Worm (Caenorhabditis elegans) whole organism, L2 larva: ENCODE results near the gene C05D11.8.

ENCODE experiments used
- C34F6.9 ChIP-seq: fragments of 150-350 bp; optimal IDR thresholded peaks from 2 replicates; lab custom pipeline; 2014; ENCODE audit warnings: missing biosample characterization, missing genetic modification characterization
- ZK546.5 ChIP-seq: sonication (generic microtip); optimal IDR thresholded peaks from 2 replicates; lab custom pipeline; 2017; ENCODE audit warnings: missing biosample characterization, missing genetic modification characterization
- aly-2 ChIP-seq: fragments of 150-350 bp; optimal IDR thresholded peaks from 2 replicates; lab custom pipeline; 2014; ENCODE audit warnings: missing biosample characterization, missing genetic modification characterization
- blmp-1 ChIP-seq: sonication (generic microtip); optimal IDR thresholded peaks from 2 replicates; lab custom pipeline; 2017; ENCODE audit warnings: missing genetic modification characterization, mild to moderate bottlenecking, missing compliant biosample characterization, antibody characterized with exemption, moderate library complexity; ENCODE audit not compliant: insufficient read depth
- ceh-16 ChIP-seq: fragments of 150-350 bp; optimal IDR thresholded peaks from 2 replicates; lab custom pipeline; 2014; ENCODE audit warnings: missing biosample characterization, missing genetic modification characterization
- crh-2 ChIP-seq: sonication (generic microtip); optimal IDR thresholded peaks from 2 replicates; lab custom pipeline; 2017; ENCODE audit warnings: missing biosample characterization, missing genetic modification characterization
- egl-27 ChIP-seq: sonication (generic microtip); optimal IDR thresholded peaks from 3 replicates; lab custom pipeline; 2017; ENCODE audit warnings: missing biosample characterization, missing genetic modification reagents, missing genetic modification characterization
- elt-1 ChIP-seq: fragments of 150-350 bp; optimal IDR thresholded peaks from 2 replicates; lab custom pipeline; 2014; ENCODE audit warnings: missing biosample characterization, missing genetic modification characterization
- elt-3 ChIP-seq: sonication (generic microtip); optimal IDR thresholded peaks from 2 replicates; lab custom pipeline; 2017; ENCODE audit warnings: missing biosample characterization, missing genetic modification characterization
- fos-1 ChIP-seq: fragments of 150-350 bp; optimal IDR thresholded peaks from 2 replicates; lab custom pipeline; 2014; ENCODE audit warnings: missing biosample characterization, missing genetic modification characterization
- gmeb-1 ChIP-seq: fragments of 150-350 bp; optimal IDR thresholded peaks from 2 replicates; lab custom pipeline; 2014; ENCODE audit warnings: missing biosample characterization, missing genetic modification characterization
- lin-13 ChIP-seq: fragments of 150-350 bp; optimal IDR thresholded peaks from 2 replicates; lab custom pipeline; 2014; ENCODE audit warnings: missing biosample characterization, missing genetic modification reagents, missing genetic modification characterization
- lin-39 ChIP-seq: fragments of 150-350 bp; optimal IDR thresholded peaks from 2 replicates; lab custom pipeline; 2014; ENCODE audit warnings: missing biosample characterization, missing genetic modification reagents, missing genetic modification characterization
- lsy-2 ChIP-seq, 2 experiments: fragments of 150-350 bp in 1 of 2; sonication (generic microtip) in 1 of 2; optimal IDR thresholded peaks; 2 replicates each; lab custom pipeline; 2014 to 2017; ENCODE audit warnings: missing biosample characterization in 2 of 2, missing genetic modification characterization in 2 of 2
- mbf-1 ChIP-seq: sonication (generic microtip); optimal IDR thresholded peaks from 2 replicates; lab custom pipeline; 2017; ENCODE audit warnings: missing biosample characterization, missing genetic modification characterization
- mdl-1 ChIP-seq, 2 experiments: fragments of 150-350 bp in 1 of 2; sonication (generic microtip) in 1 of 2; optimal IDR thresholded peaks; 2 replicates each; lab custom pipeline; 2017; ENCODE audit warnings: missing biosample characterization in 2 of 2, missing genetic modification characterization in 2 of 2
- nhr-10 ChIP-seq: sonication (generic microtip); optimal IDR thresholded peaks from 2 replicates; lab custom pipeline; 2017; ENCODE audit warnings: missing biosample characterization, missing genetic modification characterization
- nhr-12 ChIP-seq: fragments of 150-350 bp; optimal IDR thresholded peaks from 2 replicates; lab custom pipeline; 2014; ENCODE audit warnings: missing biosample characterization, missing genetic modification characterization
- nhr-21 ChIP-seq: fragments of 150-350 bp; optimal IDR thresholded peaks from 2 replicates; lab custom pipeline; 2014; ENCODE audit warnings: missing biosample characterization, missing genetic modification characterization
- nhr-237 ChIP-seq: fragments of 150-350 bp; optimal IDR thresholded peaks from 2 replicates; lab custom pipeline; 2014; ENCODE audit warnings: missing biosample characterization, missing genetic modification characterization
- peb-1 ChIP-seq: fragments of 150-350 bp; optimal IDR thresholded peaks from 2 replicates; lab custom pipeline; 2014; ENCODE audit warnings: missing biosample characterization, missing genetic modification characterization
- sem-4 ChIP-seq: fragments of 150-350 bp; optimal IDR thresholded peaks from 2 replicates; lab custom pipeline; 2014; ENCODE audit warnings: missing biosample characterization, missing genetic modification reagents, missing genetic modification characterization
- skn-1 ChIP-seq: sonication (generic microtip); optimal IDR thresholded peaks from 2 replicates; lab custom pipeline; 2017; ENCODE audit warnings: missing biosample characterization, missing genetic modification characterization
- sma-3 ChIP-seq: sonication (generic microtip); optimal IDR thresholded peaks from 2 replicates; lab custom pipeline; 2016; ENCODE audit warnings: missing genetic modification reagents, missing genetic modification characterization, missing compliant biosample characterization
- sma-9 ChIP-seq, 2 experiments: fragments of 150-350 bp in 1 of 2; sonication (generic microtip) in 1 of 2; optimal IDR thresholded peaks; 2 replicates each; lab custom pipeline; 2014 to 2016; ENCODE audit warnings: missing genetic modification characterization in 2 of 2, mild to moderate bottlenecking in 1 of 2, missing biosample characterization in 1 of 2, missing compliant biosample characterization in 1 of 2, missing genetic modification reagents in 1 of 2, moderate library complexity in 1 of 2
- unc-39 ChIP-seq: fragments of 150-350 bp; optimal IDR thresholded peaks from 2 replicates; lab custom pipeline; 2014; ENCODE audit warnings: missing biosample characterization, missing genetic modification characterization
- unc-55 ChIP-seq: fragments of 150-350 bp; sonication (generic microtip); optimal IDR thresholded peaks from 3 replicates; lab custom pipeline; 2014; ENCODE audit warnings: missing biosample characterization, missing genetic modification reagents, missing genetic modification characterization
- ztf-1 ChIP-seq: fragments of 200-800 bp; sonication (Bioruptor generic); conservative IDR thresholded peaks from 2 replicates; pipeline ENCODE4 v1.3.6; 2022; ENCODE audit warnings: missing genetic modification characterization, missing compliant biosample characterization
- ztf-4 ChIP-seq: fragments of 150-350 bp; optimal IDR thresholded peaks from 2 replicates; lab custom pipeline; 2014; ENCODE audit warnings: missing biosample characterization, missing genetic modification characterization

The C05D11.8 gene

ce11 chrIII:6396381-6396780, 30.7 kb downstream of the C05D11.8 start (continued):
- peak; percentile 59 for TF ChIP-seq fos-1
- peak; percentile 14 for TF ChIP-seq gmeb-1 (tag; lab: Kevin White, UChicago)
- no peak for TF ChIP-seq elt-1 (tag; lab: Kevin White, UChicago)
- no peak for TF ChIP-seq ztf-1 (GFP tag; lab: Robert Waterston, UW)
- peak; percentile 31 for TF ChIP-seq egl-27
- TF ChIP-seq ztf-4 (tag; lab: Kevin White, UChicago): no peak
- no peak for TF ChIP-seq sem-4 (tag; lab: Kevin White, UChicago)
- TF ChIP-seq ceh-16 (tag; lab: Kevin White, UChicago): no peak
- no peak for TF ChIP-seq nhr-10 (tag; lab: Kevin White, UChicago)
- TF ChIP-seq elt-3 (tag; lab: Kevin White, UChicago): no peak
- peak; percentile 34 for TF ChIP-seq blmp-1 (tag; lab: Kevin White, UChicago)
- TF ChIP-seq nhr-12 (tag; lab: Kevin White, UChicago): no peak
- peak in 1 of 2 experiments; percentile 18 for TF ChIP-seq mdl-1 (tag; optimal IDR thresholded peaks at IDR 0.05; lab: Kevin White, UChicago)
- TF ChIP-seq C34F6.9 (tag; lab: Kevin White, UChicago): no peak
- TF ChIP-seq peb-1: no peak
- peak; percentile 95 for TF ChIP-seq sma-9 (GFP tag; optimal IDR thresholded peaks at IDR 0.05; lab: Kevin White, UChicago)
- no peak for TF ChIP-seq sma-9 (tag; optimal IDR thresholded peaks at IDR 0.05; lab: Kevin White, UChicago)
- TF ChIP-seq lsy-2 (tag; optimal IDR thresholded peaks at IDR 0.05; lab: Kevin White, UChicago): peak in 1 of 2 experiments; percentile 23
- TF ChIP-seq crh-2 (tag; lab: Kevin White, UChicago): peak; percentile 12
- no peak for TF ChIP-seq lin-13 (GFP tag; lab: Kevin White, UChicago)

- TF ChIP-seq sma-9 (GFP tag; optimal IDR thresholded peaks at IDR 0.05; lab: Kevin White, UChicago): peak; percentile 64
- no peak for TF ChIP-seq sma-9 (tag; optimal IDR thresholded peaks at IDR 0.05; lab: Kevin White, UChicago)
- TF ChIP-seq mdl-1 (tag; optimal IDR thresholded peaks at IDR 0.05; lab: Kevin White, UChicago): peak in 1 of 2 experiments; percentile 2
- no peak for TF ChIP-seq blmp-1 (tag; lab: Kevin White, UChicago)
- peak; percentile 81 for TF ChIP-seq crh-2 (tag; lab: Kevin White, UChicago)
- peak; percentile 7 for TF ChIP-seq fos-1
- TF ChIP-seq, all 48 proteins: peak for 4
These were observed 31.3 kb downstream of the C05D11.8 start, which contains the start of gene oatr-1 for ce11 chrIII:6395706-6396232. oatr-1 (minus strand) TSS chrIII:6396182.

- no peak for TF ChIP-seq elt-3 (tag; lab: Kevin White, UChicago)
- TF ChIP-seq skn-1 (tag; lab: Kevin White, UChicago): no peak
- no peak for TF ChIP-seq ceh-16 (tag; lab: Kevin White, UChicago)
- TF ChIP-seq unc-39: no peak
- TF ChIP-seq fos-1: no peak
- TF ChIP-seq sma-3 (GFP tag; lab: Kevin White, UChicago): no peak
- no peak for TF ChIP-seq unc-55 (GFP tag; lab: Kevin White, UChicago)
- no peak for TF ChIP-seq nhr-237 (tag; lab: Kevin White, UChicago)
- TF ChIP-seq C34F6.9 (tag; lab: Kevin White, UChicago): no peak
- no peak for TF ChIP-seq gmeb-1 (tag; lab: Kevin White, UChicago)
- TF ChIP-seq aly-2 (tag; lab: Kevin White, UChicago): no peak
- no peak for TF ChIP-seq crh-2 (tag; lab: Kevin White, UChicago)
- TF ChIP-seq mbf-1 (tag; lab: Kevin White, UChicago): no peak
- TF ChIP-seq blmp-1 (tag; lab: Kevin White, UChicago): no peak
- no peak for TF ChIP-seq nhr-12 (tag; lab: Kevin White, UChicago)
These were observed 36.5 kb downstream of the C05D11.8 start, which contains the start of gene smrc-1 for ce11 chrIII:6390644-6391043. smrc-1 (plus strand) TSS chrIII:6390944.

- TF ChIP-seq sma-3 (GFP tag; lab: Kevin White, UChicago) (no peak), gmeb-1 (tag; lab: Kevin White, UChicago) (no peak), fos-1 (no peak), ZK546.5 (no peak), unc-55 (GFP tag; lab: Kevin White, UChicago) (no peak), lin-39 (tag; lab: Kevin White, UChicago) (no peak), mbf-1 (tag; lab: Kevin White, UChicago) (no peak)
- TF ChIP-seq, all 48 proteins: peak for 0
These were observed 37.6 kb downstream of the C05D11.8 start, which contains the start of gene C16A3.2 for ce11 chrIII:6389533-6389932. C16A3.2 (plus strand) TSS chrIII:6389833.

ce11 chrIII:6382987-6383602, 44.0 kb downstream of the C05D11.8 start, which contains the start of gene let-716:
let-716 (plus strand) TSS chrIII:6383552.
- TF ChIP-seq lsy-2 (tag; optimal IDR thresholded peaks at IDR 0.05; lab: Kevin White, UChicago): peak; percentile 85 to 97
- no peak for TF ChIP-seq gmeb-1 (tag; lab: Kevin White, UChicago)
- TF ChIP-seq unc-55 (GFP tag; lab: Kevin White, UChicago): peak; percentile 51
- TF ChIP-seq crh-2 (tag; lab: Kevin White, UChicago): peak; percentile 5
- TF ChIP-seq ztf-1 (GFP tag; lab: Robert Waterston, UW): no peak
- peak; percentile 21 for TF ChIP-seq nhr-21
- peak; percentile 6 for TF ChIP-seq fos-1
- TF ChIP-seq mdl-1 (tag; optimal IDR thresholded peaks at IDR 0.05; lab: Kevin White, UChicago): no peak
